Worm (Caenorhabditis elegans): Measurements from ENCODE around the gene clip-1.

clip-1 gene

ce11 chrIII:9269012-9269471 lies at the start of gene clip-1:
clip-1 (minus strand) TSS chrIII:9269062.
- peak; percentile 12 for TF ChIP-seq unc-62 (GFP tag; optimal IDR thresholded peaks at IDR 0.05)
- TF ChIP-seq ces-1 (GFP tag; optimal IDR thresholded peaks at IDR 0.05) = peak; percentile 31
- TF ChIP-seq ztf-11 (tag; optimal IDR thresholded peaks at IDR 0.05) = no peak

- TF ChIP-seq nhr-76 (tag; optimal IDR thresholded peaks at IDR 0.05) (no peak), ceh-39 (tag; optimal IDR thresholded peaks at IDR 0.05) (no peak), lsy-2 (tag; optimal IDR thresholded peaks at IDR 0.05) (no peak), ces-1 (GFP tag; optimal IDR thresholded peaks at IDR 0.05) (no peak), unc-39 (tag; optimal IDR thresholded peaks at IDR 0.05) (no peak), unc-62 (GFP tag; optimal IDR thresholded peaks at IDR 0.05) (no peak), lin-13 (tag; optimal IDR thresholded peaks at IDR 0.05) (no peak), snpc-4 (tag; optimal IDR thresholded peaks at IDR 0.05) (no peak)
Measured at ce11 chrIII:9317601-9318000, 48.7 kb upstream of the clip-1 start.

- TF ChIP-seq pha-4 (tag; optimal IDR thresholded peaks at IDR 0.05) (no peak), nhr-237 (tag; optimal IDR thresholded peaks at IDR 0.05) (no peak), ceh-43 (GFP tag; optimal IDR thresholded peaks at IDR 0.05) (no peak), drap-1 (GFP tag; optimal IDR thresholded peaks at IDR 0.05) (no peak), lin-13 (tag; optimal IDR thresholded peaks at IDR 0.05) (no peak)
Measured at ce11 chrIII:9315180-9315579, 46.3 kb upstream of the clip-1 start.

- no peak for TF ChIP-seq unc-39 (tag; optimal IDR thresholded peaks at IDR 0.05)
- TF ChIP-seq M03D4.4 (tag; optimal IDR thresholded peaks at IDR 0.05) = no peak
- no peak for TF ChIP-seq ham-2 (GFP tag; optimal IDR thresholded peaks at IDR 0.05)
- no peak for TF ChIP-seq ceh-39 (tag; optimal IDR thresholded peaks at IDR 0.05)
- no peak for TF ChIP-seq blmp-1 (tag; optimal IDR thresholded peaks at IDR 0.05)
- TF ChIP-seq ceh-43 (GFP tag; optimal IDR thresholded peaks at IDR 0.05) = no peak
- no peak for TF ChIP-seq cnd-1 (tag; optimal IDR thresholded peaks at IDR 0.05)
- no peak for TF ChIP-seq ces-1 (GFP tag; optimal IDR thresholded peaks at IDR 0.05)
- no peak for TF ChIP-seq hlh-1 (tag; optimal IDR thresholded peaks at IDR 0.05)
- no peak for TF ChIP-seq zip-8 (tag; optimal IDR thresholded peaks at IDR 0.05)
- TF ChIP-seq elt-1 (tag; optimal IDR thresholded peaks at IDR 0.05; ENCODE audit: borderline replicate concordance, insufficient read depth) = no peak
- TF ChIP-seq sem-2 (GFP tag; optimal IDR thresholded peaks at IDR 0.05) = no peak
- TF ChIP-seq unc-120 (tag; optimal IDR thresholded peaks at IDR 0.05; ENCODE audit: poor library complexity, severe bottlenecking) = no peak
Measured at ce11 chrIII:9314476-9314875, 45.6 kb upstream of the clip-1 start, which contains the start of gene C40H1.8. C40H1.8 (plus strand) TSS chrIII:9314717.

ce11 chrIII:9309840-9310239 lies 41.0 kb upstream of the clip-1 start:
- TF ChIP-seq zip-8 (tag; optimal IDR thresholded peaks at IDR 0.05) (no peak), sptf-1 (tag; optimal IDR thresholded peaks at IDR 0.05) (no peak), ceh-39 (tag; optimal IDR thresholded peaks at IDR 0.05) (no peak), ceh-43 (GFP tag; optimal IDR thresholded peaks at IDR 0.05) (no peak), lin-32 (GFP tag; optimal IDR thresholded peaks at IDR 0.05) (no peak), hlh-1 (tag; optimal IDR thresholded peaks at IDR 0.05) (no peak), nhr-76 (tag; optimal IDR thresholded peaks at IDR 0.05) (no peak)

- TF ChIP-seq ceh-39 (tag; optimal IDR thresholded peaks at IDR 0.05) = no peak
- no peak for TF ChIP-seq tbx-8 (GFP tag; optimal IDR thresholded peaks at IDR 0.05)
- no peak for TF ChIP-seq mls-2 (tag; optimal IDR thresholded peaks at IDR 0.05)
- TF ChIP-seq bed-3 (GFP tag; optimal IDR thresholded peaks at IDR 0.05) = no peak
- no peak for TF ChIP-seq flh-1 (GFP tag; optimal IDR thresholded peaks at IDR 0.05)
- TF ChIP-seq lin-13 (tag; optimal IDR thresholded peaks at IDR 0.05) = no peak
Measured at ce11 chrIII:9306596-9306995, 37.7 kb upstream of the clip-1 start, which contains the start of gene srx-45. srx-45 (minus strand) TSS chrIII:9306696.

ce11 chrIII:9300670-9301069 lies 31.8 kb upstream of the clip-1 start:
- TF ChIP-seq blmp-1 (tag; optimal IDR thresholded peaks at IDR 0.05) (peak; percentile 69), unc-62 (GFP tag; optimal IDR thresholded peaks at IDR 0.05) (no peak)
